Worm (Caenorhabditis elegans) whole organism, L4 larva: ENCODE measurements around the gene nhr-153.

ENCODE experiments used
- F10B5.3 ChIP-seq: sonication (generic microtip); optimal IDR thresholded peaks from 2 replicates; lab custom pipeline; 2016; ENCODE audit warnings: mild to moderate bottlenecking, missing genetic modification characterization, missing compliant biosample characterization
- F26F4.8 ChIP-seq: fragments of 200-800 bp; sonication (Bioruptor generic); conservative IDR thresholded peaks from 2 replicates; pipeline ENCODE4 v1.3.6; 2022; ENCODE audit warnings: missing genetic modification characterization, missing compliant biosample characterization
- F49E8.2 ChIP-seq: sonication (generic microtip); optimal IDR thresholded peaks from 2 replicates; lab custom pipeline; 2016; ENCODE audit warnings: missing compliant biosample characterization, mild to moderate bottlenecking, missing genetic modification characterization, borderline replicate concordance
- T26A8.4 ChIP-seq: fragments of 200-800 bp; sonication (Bioruptor generic); IDR thresholded peaks from 2 replicates; pipeline ENCODE4 v1.3.6; 2022; ENCODE audit warnings: missing genetic modification characterization, missing compliant biosample characterization
- Y105C5A.15 ChIP-seq: fragments of 200-800 bp; sonication (Bioruptor generic); IDR thresholded peaks from 2 replicates; pipeline ENCODE4 v1.3.6; 2022; ENCODE audit warnings: missing genetic modification characterization, missing compliant biosample characterization
- Y48G9A.11 ChIP-seq: fragments of 200-800 bp; sonication (Bioruptor generic); IDR thresholded peaks from 2 replicates; pipeline ENCODE4 v1.3.6; 2022; ENCODE audit warnings: missing genetic modification reagents, missing genetic modification characterization, missing compliant biosample characterization
- Y5F2A.4 ChIP-seq: fragments of 200-800 bp; sonication (Bioruptor generic); optimal IDR thresholded peaks from 2 replicates; lab custom pipeline; 2018; ENCODE audit warnings: mild to moderate bottlenecking, missing genetic modification characterization, missing compliant biosample characterization
- ZK546.5 ChIP-seq, 2 experiments: sonication (generic microtip); optimal IDR thresholded peaks; 2 replicates each; lab custom pipeline; 2017; ENCODE audit warnings: missing biosample characterization in 2 of 2, missing genetic modification characterization in 2 of 2
- aly-2 ChIP-seq: sonication (generic microtip); optimal IDR thresholded peaks from 2 replicates; lab custom pipeline; 2018; ENCODE audit warnings: missing biosample characterization, missing genetic modification characterization
- ama-1 ChIP-seq: fragments of 150-350 bp; optimal IDR thresholded peaks from 2 replicates; lab custom pipeline; 2014; ENCODE audit warnings: inconsistent platforms, mixed read lengths
- attf-4 ChIP-seq: sonication (generic microtip); optimal IDR thresholded peaks from 3 replicates; lab custom pipeline; 2017; ENCODE audit warnings: missing biosample characterization, missing genetic modification characterization
- ceh-44 ChIP-seq: fragments of 200-800 bp; sonication (Bioruptor generic); IDR thresholded peaks from 2 replicates; pipeline ENCODE4 v1.3.6; 2022; ENCODE audit warnings: missing genetic modification reagents, missing genetic modification characterization, missing compliant biosample characterization
- ceh-62 ChIP-seq: sonication (generic microtip); optimal IDR thresholded peaks from 2 replicates; lab custom pipeline; 2017; ENCODE audit warnings: missing biosample characterization, missing genetic modification characterization
- ceh-82 ChIP-seq: sonication (generic microtip); optimal IDR thresholded peaks from 2 replicates; lab custom pipeline; 2017; ENCODE audit warnings: missing biosample characterization, missing genetic modification characterization
- ctbp-1 ChIP-seq: fragments of 200-800 bp; sonication (Bioruptor generic); IDR thresholded peaks from 2 replicates; pipeline ENCODE4 v1.3.6; 2022; ENCODE audit warnings: missing genetic modification reagents, missing genetic modification characterization, missing compliant biosample characterization
- daf-12 ChIP-seq: fragments of 150-350 bp; optimal IDR thresholded peaks from 2 replicates; lab custom pipeline; 2014; ENCODE audit warnings: missing biosample characterization, missing genetic modification reagents, missing genetic modification characterization
- daf-16 ChIP-seq, 3 experiments: sonication (generic microtip); optimal IDR thresholded peaks; 2 replicates each; lab custom pipeline; 2016 to 2017; ENCODE audit warnings: missing genetic modification characterization in 3 of 3, missing genetic modification reagents in 3 of 3, mild to moderate bottlenecking in 2 of 3, missing compliant biosample characterization in 2 of 3, missing biosample characterization in 1 of 3, moderate library complexity in 1 of 3
- dmd-6 ChIP-seq: fragments of 200-800 bp; sonication (Bioruptor generic); IDR thresholded peaks from 2 replicates; pipeline ENCODE4 v1.3.6; 2022; ENCODE audit warnings: missing genetic modification reagents, missing genetic modification characterization, missing compliant biosample characterization
- dmd-8 ChIP-seq: fragments of 200-800 bp; sonication (Bioruptor generic); IDR thresholded peaks from 2 replicates; pipeline ENCODE4 v1.3.6; 2022; ENCODE audit warnings: missing genetic modification characterization, missing compliant biosample characterization
- dpl-1 ChIP-seq: fragments of 150-350 bp; optimal IDR thresholded peaks from 2 replicates; lab custom pipeline; 2014; ENCODE audit warnings: missing biosample characterization, missing genetic modification reagents, missing genetic modification characterization
- dve-1 ChIP-seq: sonication (generic microtip); optimal IDR thresholded peaks from 2 replicates; lab custom pipeline; 2017; ENCODE audit warnings: antibody characterized with exemption, mild to moderate bottlenecking, missing genetic modification characterization, missing compliant biosample characterization; ENCODE audit not compliant: insufficient read depth
- egl-27 ChIP-seq: sonication (generic microtip); optimal IDR thresholded peaks from 3 replicates; lab custom pipeline; 2017; ENCODE audit warnings: missing biosample characterization, missing genetic modification reagents, missing genetic modification characterization
- egl-43 ChIP-seq: fragments of 200-800 bp; sonication (Bioruptor generic); IDR thresholded peaks from 2 replicates; pipeline ENCODE4 v1.3.6; 2022; ENCODE audit warnings: missing genetic modification reagents, missing genetic modification characterization, missing compliant biosample characterization
- gei-8 ChIP-seq: fragments of 200-800 bp; sonication (Bioruptor generic); optimal IDR thresholded peaks from 2 replicates; lab custom pipeline; 2018; ENCODE audit warnings: mild to moderate bottlenecking, missing genetic modification characterization, missing compliant biosample characterization
- hlh-30 ChIP-seq: sonication (generic microtip); optimal IDR thresholded peaks from 2 replicates; lab custom pipeline; 2017; ENCODE audit warnings: antibody characterized with exemption, mild to moderate bottlenecking, missing genetic modification characterization, missing compliant biosample characterization; ENCODE audit not compliant: insufficient read depth
- hmg-1.1 ChIP-seq: fragments of 200-800 bp; sonication (Bioruptor generic); IDR thresholded peaks from 2 replicates; pipeline ENCODE4 v1.3.6; 2022; ENCODE audit warnings: missing genetic modification reagents, missing genetic modification characterization, missing compliant biosample characterization
- jun-1 ChIP-seq: fragments of 150-350 bp; optimal IDR thresholded peaks from 2 replicates; lab custom pipeline; 2014; ENCODE audit warnings: missing biosample characterization, missing genetic modification reagents, missing genetic modification characterization
- lim-7 ChIP-seq: fragments of 200-800 bp; sonication (Bioruptor generic); IDR thresholded peaks from 2 replicates; pipeline ENCODE4 v1.3.6; 2022; ENCODE audit warnings: missing genetic modification characterization, missing compliant biosample characterization
- lin-15B ChIP-seq: fragments of 150-350 bp; sonication (generic microtip); optimal IDR thresholded peaks from 3 replicates; lab custom pipeline; 2014; ENCODE audit warnings: missing biosample characterization, missing genetic modification characterization
- lin-38 ChIP-seq: fragments of 200-800 bp; sonication (Bioruptor generic); IDR thresholded peaks from 2 replicates; pipeline ENCODE4 v1.3.6; 2022; ENCODE audit warnings: missing genetic modification reagents, missing genetic modification characterization, missing compliant biosample characterization
- lin-39 ChIP-seq: fragments of 150-350 bp; optimal IDR thresholded peaks from 2 replicates; lab custom pipeline; 2014; ENCODE audit warnings: missing biosample characterization, missing genetic modification reagents, missing genetic modification characterization
- lsy-2 ChIP-seq, 2 experiments: fragments of 150-350 bp in 1 of 2; sonication (generic microtip) in 1 of 2; optimal IDR thresholded peaks; 2 replicates each; lab custom pipeline; 2014 to 2017; ENCODE audit warnings: missing biosample characterization in 2 of 2, missing genetic modification characterization in 2 of 2
- mdl-1 ChIP-seq, 2 experiments: fragments of 150-350 bp in 1 of 2; sonication (generic microtip) in 1 of 2; optimal IDR thresholded peaks; 2 replicates each; lab custom pipeline; 2014 to 2017; ENCODE audit warnings: missing biosample characterization in 2 of 2, missing genetic modification characterization in 2 of 2
- mes-2 ChIP-seq: sonication (generic microtip); optimal IDR thresholded peaks from 2 replicates; lab custom pipeline; 2016; ENCODE audit warnings: missing genotype, mild to moderate bottlenecking, missing genetic modification characterization, missing compliant biosample characterization; ENCODE audit not compliant: poor library complexity, severe bottlenecking
- mxl-3 ChIP-seq: fragments of 200-800 bp; sonication (Bioruptor generic); optimal IDR thresholded peaks from 2 replicates; lab custom pipeline; 2018; ENCODE audit warnings: mild to moderate bottlenecking, missing genetic modification characterization, missing compliant biosample characterization
- nhr-10 ChIP-seq: fragments of 150-350 bp; optimal IDR thresholded peaks from 2 replicates; lab custom pipeline; 2014; ENCODE audit warnings: missing biosample characterization, missing genetic modification characterization
- nhr-25 ChIP-seq: sonication (generic microtip); optimal IDR thresholded peaks from 2 replicates; lab custom pipeline; 2017; ENCODE audit warnings: missing genetic modification characterization, mild to moderate bottlenecking, missing compliant biosample characterization, antibody characterized with exemption, moderate library complexity, borderline replicate concordance; ENCODE audit not compliant: insufficient read depth
- nhr-41 ChIP-seq: fragments of 200-800 bp; sonication (Bioruptor generic); IDR thresholded peaks from 2 replicates; pipeline ENCODE4 v1.3.6; 2022; ENCODE audit warnings: missing genetic modification reagents, missing genetic modification characterization, missing compliant biosample characterization
- nhr-48 ChIP-seq: sonication (generic microtip); optimal IDR thresholded peaks from 2 replicates; lab custom pipeline; 2016; ENCODE audit warnings: mild to moderate bottlenecking, missing genetic modification characterization, missing compliant biosample characterization
- nhr-6 ChIP-seq: fragments of 150-350 bp; optimal IDR thresholded peaks from 2 replicates; lab custom pipeline; 2014; ENCODE audit warnings: missing biosample characterization, missing genetic modification characterization
- nhr-76 ChIP-seq: fragments of 150-350 bp; optimal IDR thresholded peaks from 2 replicates; lab custom pipeline; 2014; ENCODE audit warnings: missing biosample characterization, missing genetic modification characterization
- php-3 ChIP-seq: fragments of 200-800 bp; sonication (Bioruptor generic); IDR thresholded peaks from 2 replicates; pipeline ENCODE4 v1.3.6; 2022; ENCODE audit warnings: missing genetic modification reagents, missing genetic modification characterization, missing compliant biosample characterization
- sdz-12 ChIP-seq: fragments of 200-800 bp; sonication (Bioruptor generic); optimal IDR thresholded peaks from 2 replicates; lab custom pipeline; 2018; ENCODE audit warnings: mild to moderate bottlenecking, missing genetic modification characterization, missing compliant biosample characterization
- spr-1 ChIP-seq: sonication (generic microtip); optimal IDR thresholded peaks from 2 replicates; lab custom pipeline; 2016; ENCODE audit warnings: mild to moderate bottlenecking, missing genetic modification characterization, missing compliant biosample characterization
- tra-1 ChIP-seq: fragments of 200-800 bp; sonication (Bioruptor generic); IDR thresholded peaks from 2 replicates; pipeline ENCODE4 v1.3.6; 2022; ENCODE audit warnings: missing genetic modification reagents, missing genetic modification characterization, missing compliant biosample characterization
- unc-39 ChIP-seq: sonication (generic microtip); optimal IDR thresholded peaks from 2 replicates; lab custom pipeline; 2017; ENCODE audit warnings: missing biosample characterization, missing genetic modification characterization
- unc-62 ChIP-seq, 3 experiments: fragments of 150-350 bp in 1 of 3; sonication (generic microtip); optimal IDR thresholded peaks in 2 of 3; peaks in 1 of 3; 1 replicate in 1 of 3; 2 replicates in 2 of 3; lab custom pipeline; 2014 to 2017; ENCODE audit warnings: missing biosample characterization in 3 of 3, missing genetic modification characterization in 3 of 3, missing genetic modification reagents in 3 of 3, missing genotype in 1 of 3
- zfp-2 ChIP-seq: sonication (generic microtip); optimal IDR thresholded peaks from 2 replicates; lab custom pipeline; 2016; ENCODE audit warnings: mild to moderate bottlenecking, missing genetic modification characterization, missing compliant biosample characterization
- zip-11 ChIP-seq: fragments of 200-800 bp; sonication (Bioruptor generic); IDR thresholded peaks from 2 replicates; pipeline ENCODE4 v1.3.6; 2022; ENCODE audit warnings: missing genetic modification characterization, missing compliant biosample characterization
- zip-2 ChIP-seq: fragments of 150-350 bp; optimal IDR thresholded peaks from 2 replicates; lab custom pipeline; 2014; ENCODE audit warnings: missing biosample characterization, missing genetic modification characterization
- ztf-11 ChIP-seq: fragments of 150-350 bp; optimal IDR thresholded peaks from 2 replicates; lab custom pipeline; 2014; ENCODE audit warnings: missing biosample characterization, missing genetic modification characterization

The nhr-153 gene

ce11 chrV:12091759-12092158 lies 12.3 kb upstream of the nhr-153 start, which contains the start of gene nhr-206 (continued):
- no peak for TF ChIP-seq ZK546.5 (tag; optimal IDR thresholded peaks at IDR 0.05; lab: Kevin White, UChicago)
- no peak for TF ChIP-seq nhr-25 (tag; lab: Kevin White, UChicago)
- TF ChIP-seq spr-1 (tag; lab: Kevin White, UChicago), result no peak
- TF ChIP-seq ama-1 (lab: Kevin White, UChicago), result no peak
- no peak for TF ChIP-seq nhr-76 (tag; lab: Kevin White, UChicago)
- TF ChIP-seq nhr-10 (tag; lab: Kevin White, UChicago), result no peak
- no peak for TF ChIP-seq tra-1 (GFP tag; lab: Robert Waterston, UW)
- no peak for TF ChIP-seq ztf-11 (tag; lab: Kevin White, UChicago)
- TF ChIP-seq hlh-30 (tag; lab: Kevin White, UChicago), result peak; percentile 52
- TF ChIP-seq dmd-8, result no peak
- TF ChIP-seq aly-2 (tag; lab: Kevin White, UChicago), result no peak
- TF ChIP-seq jun-1 (tag; lab: Kevin White, UChicago), result no peak
- peak; percentile 51 for TF ChIP-seq dve-1 (tag; lab: Kevin White, UChicago)
- no peak for TF ChIP-seq hmg-1.1 (GFP tag; lab: Robert Waterston, UW)
- TF ChIP-seq sdz-12, result no peak
- TF ChIP-seq php-3, result no peak
- no peak for TF ChIP-seq Y48G9A.11 (GFP tag; lab: Robert Waterston, UW)
- TF ChIP-seq daf-12 (tag; lab: Kevin White, UChicago), result no peak
- TF ChIP-seq ceh-82 (tag; lab: Kevin White, UChicago), result no peak
- TF ChIP-seq zfp-2 (tag; lab: Kevin White, UChicago), result no peak
- TF ChIP-seq ceh-62 (tag; lab: Kevin White, UChicago), result no peak
- no peak for TF ChIP-seq nhr-41
- no peak for TF ChIP-seq lin-15B (tag; lab: Kevin White, UChicago)
- TF ChIP-seq nhr-6 (tag; lab: Kevin White, UChicago), result peak; percentile 79
- TF ChIP-seq mdl-1 (tag; optimal IDR thresholded peaks at IDR 0.05; lab: Kevin White, UChicago), result peak in 1 of 2 experiments; percentile 61
- no peak for TF ChIP-seq lim-7 (GFP tag; lab: Robert Waterston, UW)
- no peak for TF ChIP-seq F10B5.3 (tag; lab: Kevin White, UChicago)
- peak in 1 of 2 experiments; percentile 98 for TF ChIP-seq unc-62 (GFP tag; optimal IDR thresholded peaks at IDR 0.05 in 1 of 2; lab: Kevin White, UChicago)
- TF ChIP-seq unc-62 (tag; optimal IDR thresholded peaks at IDR 0.05; lab: Kevin White, UChicago), result no peak
- no peak for TF ChIP-seq lin-38 (GFP tag; lab: Robert Waterston, UW)
- no peak for TF ChIP-seq gei-8 (GFP tag; lab: Kevin White, UChicago)
- no peak for TF ChIP-seq lin-39 (tag; lab: Kevin White, UChicago)
- TF ChIP-seq T26A8.4 (GFP tag; lab: Robert Waterston, UW), result no peak
- TF ChIP-seq ceh-44 (GFP tag; lab: Robert Waterston, UW), result no peak
- TF ChIP-seq lsy-2 (tag; optimal IDR thresholded peaks at IDR 0.05; lab: Kevin White, UChicago), result no peak
- no peak for TF ChIP-seq attf-4 (tag; lab: Kevin White, UChicago)
- TF ChIP-seq dpl-1 (GFP tag; lab: Kevin White, UChicago), result no peak
- no peak for TF ChIP-seq zip-2
- no peak for TF ChIP-seq egl-43
- TF ChIP-seq Y5F2A.4 (GFP tag; lab: Kevin White, UChicago), result no peak
- TF ChIP-seq unc-39, result no peak
- TF ChIP-seq egl-27 (tag; lab: Kevin White, UChicago), result no peak
- no peak for TF ChIP-seq mes-2 (tag; lab: Kevin White, UChicago)
- TF ChIP-seq nhr-48, result no peak
- no peak for TF ChIP-seq Y105C5A.15 (GFP tag; lab: Robert Waterston, UW)
- TF ChIP-seq F49E8.2, result no peak
- TF ChIP-seq zip-11 (GFP tag; lab: Robert Waterston, UW), result no peak
- TF ChIP-seq mxl-3, result peak; percentile 11
- TF ChIP-seq daf-16 (GFP tag; optimal IDR thresholded peaks at IDR 0.05; lab: Kevin White, UChicago), result no peak
- peak; percentile 84 for TF ChIP-seq daf-16 (tag; optimal IDR thresholded peaks at IDR 0.05; lab: Kevin White, UChicago)
- TF ChIP-seq F26F4.8, result no peak
- TF ChIP-seq ctbp-1, result no peak
- TF ChIP-seq dmd-6 (GFP tag; lab: Robert Waterston, UW), result peak; percentile 74
